Fruit fly (Drosophila melanogaster) whole organism, adult: ENCODE measurements around the gene CG33689.
A peak's percentile ranks its signal among the peaks of the same experiment; 100 is the strongest.

Experiments
- CG11617 ChIP-seq: fragments of 200-800 bp; sonication (Bioruptor generic); optimal IDR thresholded peaks from 2 replicates; lab custom pipeline; 2017; ENCODE audit warnings: mild to moderate bottlenecking, missing biosample characterization, missing genetic modification reagents, missing genetic modification characterization
- CG12768 ChIP-seq: fragments of 200-800 bp; sonication (Bioruptor generic); optimal IDR thresholded peaks from 2 replicates; lab custom pipeline; 2017; ENCODE audit warnings: missing biosample characterization, missing genetic modification characterization, mild to moderate bottlenecking, moderate library complexity, missing genetic modification reagents
- CG14711 ChIP-seq: fragments of 200-800 bp; sonication (Bioruptor generic); optimal IDR thresholded peaks from 2 replicates; lab custom pipeline; 2018; ENCODE audit warnings: missing biosample characterization, mild to moderate bottlenecking, missing genetic modification characterization, moderate library complexity
- CG1620 ChIP-seq: fragments of 200-800 bp; sonication (Bioruptor generic); optimal IDR thresholded peaks from 2 replicates; lab custom pipeline; 2016; ENCODE audit warnings: missing biosample characterization, missing genetic modification characterization
- CG33017 ChIP-seq: fragments of 200-800 bp; sonication (Bioruptor generic); optimal IDR thresholded peaks from 2 replicates; lab custom pipeline; 2018; ENCODE audit warnings: missing biosample characterization, mild to moderate bottlenecking, missing genetic modification characterization, moderate library complexity
- CG5204 ChIP-seq: fragments of 200-800 bp; sonication (Bioruptor generic); optimal IDR thresholded peaks from 2 replicates; lab custom pipeline; 2016; ENCODE audit warnings: missing biosample characterization, missing genetic modification characterization
- CG7045 ChIP-seq: fragments of 200-800 bp; sonication (Bioruptor generic); optimal IDR thresholded peaks from 2 replicates; lab custom pipeline; 2017; ENCODE audit warnings: missing biosample characterization, mild to moderate bottlenecking, missing genetic modification characterization
- CG7101 ChIP-seq: fragments of 200-800 bp; sonication (Bioruptor generic); optimal IDR thresholded peaks from 2 replicates; lab custom pipeline; 2018; ENCODE audit warnings: missing biosample characterization, mild to moderate bottlenecking, missing genetic modification characterization, moderate library complexity
- Clk ChIP-seq: fragments of 200-800 bp; sonication (Bioruptor generic); optimal IDR thresholded peaks from 2 replicates; lab custom pipeline; 2017; ENCODE audit warnings: missing biosample characterization, missing genetic modification characterization
- Crg-1 ChIP-seq: fragments of 200-800 bp; sonication (Bioruptor generic); optimal IDR thresholded peaks from 2 replicates; lab custom pipeline; 2016; ENCODE audit warnings: missing biosample characterization, missing genetic modification characterization
- Hr96 ChIP-seq: fragments of 200-800 bp; sonication (Bioruptor generic); optimal IDR thresholded peaks from 2 replicates; lab custom pipeline; 2016; ENCODE audit warnings: missing biosample characterization, missing genetic modification characterization
- Mnt ChIP-seq: fragments of 200-800 bp; sonication (Bioruptor generic); optimal IDR thresholded peaks from 2 replicates; lab custom pipeline; 2016; ENCODE audit warnings: missing biosample characterization, mild to moderate bottlenecking, missing genetic modification characterization
- bab1 ChIP-seq: fragments of 200-800 bp; sonication (Bioruptor generic); optimal IDR thresholded peaks from 3 replicates; lab custom pipeline; 2019; ENCODE audit warnings: missing biosample characterization, mild to moderate bottlenecking, missing genetic modification characterization, moderate library complexity
- cic ChIP-seq: fragments of 200-800 bp; sonication (Bioruptor generic); optimal IDR thresholded peaks from 2 replicates; lab custom pipeline; 2017; ENCODE audit warnings: missing biosample characterization, mild to moderate bottlenecking, missing genetic modification characterization, moderate library complexity
- cnc ChIP-seq, 2 experiments: fragments of >200 bp; optimal IDR thresholded peaks; 2 replicates each; lab custom pipeline; 2017
- kay ChIP-seq: fragments of 200-800 bp; sonication (Bioruptor generic); peaks from one replicate; lab custom pipeline; 2016; ENCODE audit warnings: missing biosample characterization, missing genetic modification characterization, borderline replicate concordance
- ovo ChIP-seq: fragments of 200-800 bp; sonication (Bioruptor generic); optimal IDR thresholded peaks from 2 replicates; lab custom pipeline; 2016; ENCODE audit warnings: missing biosample characterization, missing genetic modification characterization
- pad ChIP-seq: fragments of 200-800 bp; sonication (Bioruptor generic); optimal IDR thresholded peaks from 3 replicates; lab custom pipeline; 2017; ENCODE audit warnings: missing biosample characterization, missing genetic modification characterization, mild to moderate bottlenecking, moderate library complexity, missing genetic modification reagents
- tj ChIP-seq: fragments of 200-800 bp; sonication (Bioruptor generic); optimal IDR thresholded peaks from 3 replicates; lab custom pipeline; 2017; ENCODE audit warnings: missing biosample characterization, mild to moderate bottlenecking, missing genetic modification characterization, moderate library complexity
- toe ChIP-seq: fragments of 200-800 bp; sonication (Bioruptor generic); optimal IDR thresholded peaks from 2 replicates; lab custom pipeline; 2016; ENCODE audit warnings: missing biosample characterization, missing genetic modification characterization

The CG33689 gene

dm6 chr3L:16189925-16190231, 10.2 kb upstream of the CG33689 start:
- TF ChIP-seq Hr96 (GFP tag; lab: Kevin White, UChicago) (no peak), Crg-1 (GFP tag; lab: Kevin White, UChicago) (no peak), CG1620 (no peak), CG5204 (GFP tag; lab: Kevin White, UChicago) (no peak), CG33017 (tag; lab: Kevin White, UChicago) (no peak), ovo (no peak), cic (GFP tag; lab: Kevin White, UChicago) (no peak), pad (GFP tag; lab: Kevin White, UChicago) (no peak), CG7045 (GFP tag; lab: Kevin White, UChicago) (no peak), Mnt (no peak), cnc (optimal IDR thresholded peaks at IDR 0.05; lab: Kevin White, UChicago) (no peak), kay (GFP tag; lab: Kevin White, UChicago) (no peak), CG12768 (no peak), CG7101 (tag; lab: Kevin White, UChicago) (no peak), Clk (GFP tag; lab: Kevin White, UChicago) (no peak), tj (GFP tag; lab: Kevin White, UChicago) (no peak)

- TF ChIP-seq cnc (optimal IDR thresholded peaks at IDR 0.05; lab: Kevin White, UChicago) (no peak), tj (GFP tag; lab: Kevin White, UChicago) (no peak), ovo (peak; percentile 36), pad (GFP tag; lab: Kevin White, UChicago) (peak; percentile 10), Mnt (peak; percentile 41), cic (GFP tag; lab: Kevin White, UChicago) (peak; percentile 26), CG5204 (GFP tag; lab: Kevin White, UChicago) (no peak), CG7045 (GFP tag; lab: Kevin White, UChicago) (peak; percentile 14), Crg-1 (GFP tag; lab: Kevin White, UChicago) (no peak), CG33017 (tag; lab: Kevin White, UChicago) (peak; percentile 14), CG14711 (tag; lab: Kevin White, UChicago) (no peak), bab1 (no peak), Hr96 (GFP tag; lab: Kevin White, UChicago) (peak; percentile 5), kay (GFP tag; lab: Kevin White, UChicago) (peak; percentile 86), CG11617 (GFP tag; lab: Kevin White, UChicago) (peak; percentile 34), Clk (GFP tag; lab: Kevin White, UChicago) (no peak), CG12768 (peak; percentile 67), CG1620 (no peak), CG7101 (tag; lab: Kevin White, UChicago) (peak; percentile 34), toe (peak; percentile 11)
These were observed 9.1 kb upstream of the CG33689 start for dm6 chr3L:16190885-16191284.

dm6 chr3L:16192561-16193355, 7.3 kb upstream of the CG33689 start:
- TF ChIP-seq Clk (GFP tag; lab: Kevin White, UChicago): no peak
- TF ChIP-seq cic (GFP tag; lab: Kevin White, UChicago): no peak
- TF ChIP-seq tj (GFP tag; lab: Kevin White, UChicago): no peak
- TF ChIP-seq Mnt: no peak
- no peak for TF ChIP-seq CG33017 (tag; lab: Kevin White, UChicago)
- TF ChIP-seq CG7045 (GFP tag; lab: Kevin White, UChicago): no peak
- no peak for TF ChIP-seq CG5204 (GFP tag; lab: Kevin White, UChicago)
- no peak for TF ChIP-seq CG12768
- no peak for TF ChIP-seq CG14711 (tag; lab: Kevin White, UChicago)
- TF ChIP-seq Crg-1 (GFP tag; lab: Kevin White, UChicago): no peak
- TF ChIP-seq kay (GFP tag; lab: Kevin White, UChicago): no peak
- TF ChIP-seq ovo: no peak
- TF ChIP-seq CG1620: no peak
- TF ChIP-seq cnc (optimal IDR thresholded peaks at IDR 0.05; lab: Kevin White, UChicago): no peak
- TF ChIP-seq bab1: no peak
- no peak for TF ChIP-seq Hr96 (GFP tag; lab: Kevin White, UChicago)
- TF ChIP-seq pad (GFP tag; lab: Kevin White, UChicago): no peak

- TF ChIP-seq Hr96 (GFP tag; lab: Kevin White, UChicago) (peak; percentile 8), CG7045 (GFP tag; lab: Kevin White, UChicago) (no peak), bab1 (no peak), Clk (GFP tag; lab: Kevin White, UChicago) (no peak), CG12768 (peak; percentile 26), CG1620 (no peak), CG5204 (GFP tag; lab: Kevin White, UChicago) (no peak), CG11617 (GFP tag; lab: Kevin White, UChicago) (no peak), pad (GFP tag; lab: Kevin White, UChicago) (no peak), cic (GFP tag; lab: Kevin White, UChicago) (peak; percentile 49), CG14711 (tag; lab: Kevin White, UChicago) (no peak), Mnt (peak; percentile 24), ovo (no peak), tj (GFP tag; lab: Kevin White, UChicago) (no peak), Crg-1 (GFP tag; lab: Kevin White, UChicago) (no peak), CG7101 (tag; lab: Kevin White, UChicago) (no peak), kay (GFP tag; lab: Kevin White, UChicago) (no peak), toe (no peak), cnc (optimal IDR thresholded peaks at IDR 0.05; lab: Kevin White, UChicago) (no peak), CG33017 (tag; lab: Kevin White, UChicago) (no peak)
These were observed 5.9 kb upstream of the CG33689 start for dm6 chr3L:16193851-16194709.
